Worm (Caenorhabditis elegans) whole organism, L4 larva: ENCODE measurements around the gene col-161.

Source experiments
- F10B5.3 ChIP-seq: sonication (generic microtip); optimal IDR thresholded peaks from 2 replicates; lab custom pipeline; 2016; ENCODE audit warnings: mild to moderate bottlenecking, missing genetic modification characterization, missing compliant biosample characterization
- F37D6.2 ChIP-seq: sonication (generic microtip); optimal IDR thresholded peaks from 2 replicates; lab custom pipeline; 2016; ENCODE audit warnings: mild to moderate bottlenecking, missing genetic modification characterization, missing compliant biosample characterization
- F44E2.7 ChIP-seq: fragments of 200-800 bp; sonication (Bioruptor generic); IDR thresholded peaks from 2 replicates; pipeline ENCODE4 v2.1.2; 2022; ENCODE audit warnings: missing genetic modification characterization, missing compliant biosample characterization
- R02D3.7 ChIP-seq: fragments of 150-350 bp; sonication (generic microtip); optimal IDR thresholded peaks from 3 replicates; lab custom pipeline; 2014; ENCODE audit warnings: missing biosample characterization, missing genetic modification characterization
- Y105C5A.15 ChIP-seq: fragments of 200-800 bp; sonication (Bioruptor generic); IDR thresholded peaks from 2 replicates; pipeline ENCODE4 v1.3.6; 2022; ENCODE audit warnings: missing genetic modification characterization, missing compliant biosample characterization
- ZK337.2 ChIP-seq: fragments of 200-800 bp; sonication (Bioruptor generic); IDR thresholded peaks from 2 replicates; pipeline ENCODE4 v1.3.6; 2022; ENCODE audit warnings: missing genetic modification reagents, missing genetic modification characterization, missing compliant biosample characterization
- ZK546.5 ChIP-seq, 2 experiments: sonication (generic microtip); optimal IDR thresholded peaks; 2 replicates each; lab custom pipeline; 2017; ENCODE audit warnings: missing biosample characterization in 2 of 2, missing genetic modification characterization in 2 of 2
- aha-1 ChIP-seq: fragments of 150-350 bp; peaks from one replicate; lab custom pipeline; 2014; ENCODE audit warnings: missing biosample characterization, missing genetic modification characterization
- ceh-20 ChIP-seq: fragments of 200-800 bp; sonication (Bioruptor generic); IDR thresholded peaks from 2 replicates; pipeline ENCODE4 v1.3.6; 2022; ENCODE audit warnings: missing genetic modification reagents, missing genetic modification characterization, missing compliant biosample characterization
- ceh-28 ChIP-seq: fragments of 150-350 bp; optimal IDR thresholded peaks from 2 replicates; lab custom pipeline; 2014; ENCODE audit warnings: missing biosample characterization, missing genetic modification reagents, missing genetic modification characterization
- ceh-32 ChIP-seq: sonication (generic microtip); optimal IDR thresholded peaks from 2 replicates; lab custom pipeline; 2016; ENCODE audit warnings: mild to moderate bottlenecking, missing genetic modification characterization, missing compliant biosample characterization; ENCODE audit not compliant: poor library complexity
- ctbp-1 ChIP-seq: fragments of 200-800 bp; sonication (Bioruptor generic); IDR thresholded peaks from 2 replicates; pipeline ENCODE4 v1.3.6; 2022; ENCODE audit warnings: missing genetic modification reagents, missing genetic modification characterization, missing compliant biosample characterization
- daf-8 ChIP-seq: fragments of 200-800 bp; sonication (Bioruptor generic); IDR thresholded peaks from 2 replicates; pipeline ENCODE4 v1.3.6; 2022; ENCODE audit warnings: missing genetic modification characterization, missing compliant biosample characterization
- dmd-6 ChIP-seq: fragments of 200-800 bp; sonication (Bioruptor generic); IDR thresholded peaks from 2 replicates; pipeline ENCODE4 v1.3.6; 2022; ENCODE audit warnings: missing genetic modification reagents, missing genetic modification characterization, missing compliant biosample characterization
- dpl-1 ChIP-seq: fragments of 150-350 bp; optimal IDR thresholded peaks from 2 replicates; lab custom pipeline; 2014; ENCODE audit warnings: missing biosample characterization, missing genetic modification reagents, missing genetic modification characterization
- dve-1 ChIP-seq: sonication (generic microtip); optimal IDR thresholded peaks from 2 replicates; lab custom pipeline; 2017; ENCODE audit warnings: antibody characterized with exemption, mild to moderate bottlenecking, missing genetic modification characterization, missing compliant biosample characterization; ENCODE audit not compliant: insufficient read depth
- hmg-1.1 ChIP-seq: fragments of 200-800 bp; sonication (Bioruptor generic); IDR thresholded peaks from 2 replicates; pipeline ENCODE4 v1.3.6; 2022; ENCODE audit warnings: missing genetic modification reagents, missing genetic modification characterization, missing compliant biosample characterization
- lin-13 ChIP-seq: fragments of 150-350 bp; optimal IDR thresholded peaks from 2 replicates; lab custom pipeline; 2014; ENCODE audit warnings: missing biosample characterization, missing genetic modification reagents, missing genetic modification characterization
- lin-38 ChIP-seq: fragments of 200-800 bp; sonication (Bioruptor generic); IDR thresholded peaks from 2 replicates; pipeline ENCODE4 v1.3.6; 2022; ENCODE audit warnings: missing genetic modification reagents, missing genetic modification characterization, missing compliant biosample characterization
- lsy-2 ChIP-seq, 2 experiments: fragments of 150-350 bp in 1 of 2; sonication (generic microtip) in 1 of 2; optimal IDR thresholded peaks; 2 replicates each; lab custom pipeline; 2014 to 2017; ENCODE audit warnings: missing biosample characterization in 2 of 2, missing genetic modification characterization in 2 of 2
- mdl-1 ChIP-seq, 2 experiments: fragments of 150-350 bp in 1 of 2; sonication (generic microtip) in 1 of 2; optimal IDR thresholded peaks; 2 replicates each; lab custom pipeline; 2014 to 2017; ENCODE audit warnings: missing biosample characterization in 2 of 2, missing genetic modification characterization in 2 of 2
- mdt-29 ChIP-seq: fragments of 200-800 bp; sonication (Bioruptor generic); IDR thresholded peaks from 2 replicates; pipeline ENCODE4 v1.3.6; 2022; ENCODE audit warnings: missing genetic modification reagents, missing genetic modification characterization, missing compliant biosample characterization
- nhr-10 ChIP-seq: fragments of 150-350 bp; optimal IDR thresholded peaks from 2 replicates; lab custom pipeline; 2014; ENCODE audit warnings: missing biosample characterization, missing genetic modification characterization
- nhr-102 ChIP-seq: sonication (generic microtip); optimal IDR thresholded peaks from 2 replicates; lab custom pipeline; 2016; ENCODE audit warnings: mild to moderate bottlenecking, missing genetic modification characterization, moderate library complexity, missing compliant biosample characterization
- nhr-111 ChIP-seq: fragments of 200-800 bp; sonication (Bioruptor generic); optimal IDR thresholded peaks from 2 replicates; lab custom pipeline; 2018; ENCODE audit warnings: mild to moderate bottlenecking, missing genetic modification characterization, missing compliant biosample characterization
- nhr-28 ChIP-seq: fragments of 150-350 bp; optimal IDR thresholded peaks from 2 replicates; lab custom pipeline; 2014; ENCODE audit warnings: missing biosample characterization, missing genetic modification characterization
- nhr-76 ChIP-seq: fragments of 150-350 bp; optimal IDR thresholded peaks from 2 replicates; lab custom pipeline; 2014; ENCODE audit warnings: missing biosample characterization, missing genetic modification characterization
- php-3 ChIP-seq: fragments of 200-800 bp; sonication (Bioruptor generic); IDR thresholded peaks from 2 replicates; pipeline ENCODE4 v1.3.6; 2022; ENCODE audit warnings: missing genetic modification reagents, missing genetic modification characterization, missing compliant biosample characterization
- pqm-1 ChIP-seq: sonication (generic microtip); optimal IDR thresholded peaks from 2 replicates; lab custom pipeline; 2017; ENCODE audit warnings: missing biosample characterization, missing genetic modification characterization
- sdz-12 ChIP-seq: fragments of 200-800 bp; sonication (Bioruptor generic); optimal IDR thresholded peaks from 2 replicates; lab custom pipeline; 2018; ENCODE audit warnings: mild to moderate bottlenecking, missing genetic modification characterization, missing compliant biosample characterization
- skn-1 ChIP-seq: fragments of 150-350 bp; optimal IDR thresholded peaks from 2 replicates; lab custom pipeline; 2014; ENCODE audit warnings: missing biosample characterization, missing genetic modification characterization
- unc-62 ChIP-seq, 3 experiments: fragments of 150-350 bp in 1 of 3; sonication (generic microtip); optimal IDR thresholded peaks in 2 of 3; peaks in 1 of 3; 1 replicate in 1 of 3; 2 replicates in 2 of 3; lab custom pipeline; 2014 to 2017; ENCODE audit warnings: missing biosample characterization in 3 of 3, missing genetic modification characterization in 3 of 3, missing genetic modification reagents in 3 of 3, missing genotype in 1 of 3
- vab-7 ChIP-seq: fragments of 200-800 bp; sonication (Bioruptor generic); IDR thresholded peaks from 2 replicates; pipeline ENCODE4 v1.3.6; 2022; ENCODE audit warnings: missing genetic modification reagents, missing genetic modification characterization, missing compliant biosample characterization
- zag-1 ChIP-seq: fragments of 150-350 bp; optimal IDR thresholded peaks from 2 replicates; lab custom pipeline; 2014; ENCODE audit warnings: missing biosample characterization, missing genetic modification characterization
- zfp-3 ChIP-seq: fragments of 200-800 bp; sonication (Bioruptor generic); conservative IDR thresholded peaks from 2 replicates; pipeline ENCODE4 v1.3.6; 2022; ENCODE audit warnings: missing genetic modification reagents, missing genetic modification characterization, missing compliant biosample characterization
- zip-2 ChIP-seq: fragments of 150-350 bp; optimal IDR thresholded peaks from 2 replicates; lab custom pipeline; 2014; ENCODE audit warnings: missing biosample characterization, missing genetic modification characterization
- ztf-7 ChIP-seq: fragments of 150-350 bp; optimal IDR thresholded peaks from 2 replicates; lab custom pipeline; 2014; ENCODE audit warnings: missing biosample characterization, missing genetic modification characterization

The col-161 gene

ce11 chrV:13357652-13358281 is 40.0 kb upstream of the col-161 start, which contains the start of gene F32H5.1:
TSS of gene F32H5.1 (minus strand) at chrV:13358037.
- no peak for TF ChIP-seq mdl-1 (tag; optimal IDR thresholded peaks at IDR 0.05; lab: Kevin White, UChicago)
- TF ChIP-seq ztf-7 = peak; percentile 81
- TF ChIP-seq hmg-1.1 (GFP tag; lab: Robert Waterston, UW) = no peak
- TF ChIP-seq nhr-10 (tag; lab: Kevin White, UChicago) = no peak
- TF ChIP-seq R02D3.7 = no peak
- TF ChIP-seq zag-1 (tag; lab: Kevin White, UChicago) = no peak
- no peak for TF ChIP-seq sdz-12 (GFP tag; lab: Kevin White, UChicago)
- no peak for TF ChIP-seq ZK337.2 (GFP tag; lab: Robert Waterston, UW)
- no peak for TF ChIP-seq skn-1
- TF ChIP-seq mdt-29 = no peak
- no peak for TF ChIP-seq nhr-102 (tag; lab: Kevin White, UChicago)
- TF ChIP-seq nhr-111 (GFP tag; lab: Kevin White, UChicago) = no peak
- TF ChIP-seq F10B5.3 = no peak
- TF ChIP-seq aha-1 (tag; lab: Kevin White, UChicago) = peak; percentile 18
- TF ChIP-seq ctbp-1 (GFP tag; lab: Robert Waterston, UW) = no peak
- no peak for TF ChIP-seq nhr-76 (tag; lab: Kevin White, UChicago)
- TF ChIP-seq dmd-6 (GFP tag; lab: Robert Waterston, UW) = peak; percentile 67
- TF ChIP-seq lsy-2 (tag; optimal IDR thresholded peaks at IDR 0.05; lab: Kevin White, UChicago) = peak in 1 of 2 experiments; percentile 11
- no peak for TF ChIP-seq vab-7
- TF ChIP-seq ceh-32 (tag; lab: Kevin White, UChicago) = no peak
- peak; percentile 31 for TF ChIP-seq dve-1 (tag; lab: Kevin White, UChicago)
- TF ChIP-seq nhr-28 (tag; lab: Kevin White, UChicago) = peak; percentile 42
- peak; percentile 88 for TF ChIP-seq pqm-1 (tag; lab: Kevin White, UChicago)
- TF ChIP-seq php-3 (GFP tag; lab: Robert Waterston, UW) = no peak
- TF ChIP-seq daf-8 (GFP tag; lab: Robert Waterston, UW) = no peak
- no peak for TF ChIP-seq ZK546.5 (tag; optimal IDR thresholded peaks at IDR 0.05; lab: Kevin White, UChicago)
- TF ChIP-seq ceh-28 (tag; lab: Kevin White, UChicago) = no peak
- no peak for TF ChIP-seq lin-38
- TF ChIP-seq F44E2.7 = no peak
- no peak for TF ChIP-seq Y105C5A.15
- no peak for TF ChIP-seq zfp-3 (GFP tag; lab: Robert Waterston, UW)
- TF ChIP-seq lin-13 (GFP tag; lab: Kevin White, UChicago) = no peak
- no peak for TF ChIP-seq F37D6.2 (tag; lab: Kevin White, UChicago)

- TF ChIP-seq dmd-6 (GFP tag; lab: Robert Waterston, UW) (no peak), unc-62 (GFP tag; optimal IDR thresholded peaks at IDR 0.05 in 1 of 2; lab: Kevin White, UChicago) (peak in 1 of 2 experiments; percentile 82), unc-62 (tag; optimal IDR thresholded peaks at IDR 0.05; lab: Kevin White, UChicago) (no peak)
Measured at ce11 chrV:13356210-13356609, 38.4 kb upstream of the col-161 start.

- TF ChIP-seq daf-8 (GFP tag; lab: Robert Waterston, UW) (no peak), lsy-2 (tag; optimal IDR thresholded peaks at IDR 0.05; lab: Kevin White, UChicago) (peak in 1 of 2 experiments; percentile 19), unc-62 (GFP tag; optimal IDR thresholded peaks at IDR 0.05 in 1 of 2; lab: Kevin White, UChicago) (peak in 1 of 2 experiments; percentile 67), unc-62 (tag; optimal IDR thresholded peaks at IDR 0.05; lab: Kevin White, UChicago) (no peak)
Measured at ce11 chrV:13352415-13352814, 34.6 kb upstream of the col-161 start.

- no peak for TF ChIP-seq dpl-1 (GFP tag; lab: Kevin White, UChicago)
- no peak for TF ChIP-seq nhr-10 (tag; lab: Kevin White, UChicago)
- TF ChIP-seq unc-62 (GFP tag; optimal IDR thresholded peaks at IDR 0.05 in 1 of 2; lab: Kevin White, UChicago) = peak in 1 of 2 experiments; percentile 99
- no peak for TF ChIP-seq unc-62 (tag; optimal IDR thresholded peaks at IDR 0.05; lab: Kevin White, UChicago)
- peak; percentile 71 for TF ChIP-seq ceh-20 (GFP tag; lab: Robert Waterston, UW)
- no peak for TF ChIP-seq zip-2 (tag; lab: Kevin White, UChicago)
- TF ChIP-seq lsy-2 (tag; optimal IDR thresholded peaks at IDR 0.05; lab: Kevin White, UChicago) = peak in 1 of 2 experiments; percentile 30
- TF ChIP-seq skn-1 = no peak
Measured at ce11 chrV:13351773-13352172, 34.0 kb upstream of the col-161 start.
